Fruit fly (Drosophila melanogaster) whole organism, embryonic: ENCODE results near the gene pigs.

Source experiments
- BEAF-32 ChIP-seq: fragments of 200-800 bp; sonication (Bioruptor generic); optimal IDR thresholded peaks from 3 replicates; lab custom pipeline; 2017; ENCODE audit warnings: missing biosample characterization, missing genetic modification characterization, mild to moderate bottlenecking, moderate library complexity, missing genetic modification reagents
- CG10267 ChIP-seq: fragments of 200-800 bp; sonication (Bioruptor generic); optimal IDR thresholded peaks from 2 replicates; lab custom pipeline; 2018; ENCODE audit warnings: missing biosample characterization, mild to moderate bottlenecking, missing genetic modification characterization, moderate library complexity
- CG12391 ChIP-seq: fragments of 200-800 bp; sonication (Bioruptor generic); optimal IDR thresholded peaks from 3 replicates; lab custom pipeline; 2018; ENCODE audit warnings: missing biosample characterization, mild to moderate bottlenecking, missing genetic modification characterization, moderate library complexity
- CG13287 ChIP-seq: fragments of 200-800 bp; sonication (Bioruptor generic); IDR thresholded peaks from 2 replicates; pipeline ENCODE4 v1.3.6; 2022; ENCODE audit warnings: missing biosample characterization, missing genetic modification characterization; ENCODE audit not compliant: partially characterized antibody
- CG13775 ChIP-seq: fragments of 200-800 bp; sonication (Bioruptor generic); optimal IDR thresholded peaks from 3 replicates; lab custom pipeline; 2017; ENCODE audit warnings: missing biosample characterization, mild to moderate bottlenecking, missing genetic modification characterization
- CG14860 ChIP-seq: fragments of 200-800 bp; sonication (Bioruptor generic); IDR thresholded peaks from 3 replicates; pipeline ENCODE4 v1.3.6; 2022; ENCODE audit warnings: missing biosample characterization, missing genetic modification characterization; ENCODE audit not compliant: partially characterized antibody
- CG16863 ChIP-seq: fragments of 200-800 bp; sonication (Bioruptor generic); optimal IDR thresholded peaks from 3 replicates; lab custom pipeline; 2016; ENCODE audit warnings: missing biosample characterization, missing genetic modification characterization
- CG17829 ChIP-seq: fragments of 200-800 bp; optimal IDR thresholded peaks from 2 replicates; lab custom pipeline; 2019; ENCODE audit warnings: missing biosample characterization, mild to moderate bottlenecking, missing genetic modification characterization, moderate library complexity
- CG2116 ChIP-seq: fragments of 200-800 bp; sonication (Bioruptor generic); optimal IDR thresholded peaks from 3 replicates; lab custom pipeline; 2018; ENCODE audit warnings: missing biosample characterization, mild to moderate bottlenecking, missing genetic modification characterization
- CG3281 ChIP-seq: fragments of 200-800 bp; sonication (Bioruptor generic); optimal IDR thresholded peaks from 3 replicates; lab custom pipeline; 2017; ENCODE audit warnings: missing biosample characterization, mild to moderate bottlenecking, missing genetic modification characterization
- CG33213 ChIP-seq: fragments of 200-800 bp; sonication (Bioruptor generic); optimal IDR thresholded peaks from 3 replicates; lab custom pipeline; 2016; ENCODE audit warnings: missing biosample characterization, missing genetic modification characterization
- CG3847 ChIP-seq: fragments of 200-800 bp; sonication (Bioruptor generic); IDR thresholded peaks from 2 replicates; pipeline ENCODE4 v1.3.6; 2022; ENCODE audit warnings: missing biosample characterization, missing genetic modification characterization
- CG6654 ChIP-seq: fragments of 200-800 bp; sonication (Bioruptor generic); optimal IDR thresholded peaks from 2 replicates; lab custom pipeline; 2017; ENCODE audit warnings: missing biosample characterization, mild to moderate bottlenecking, missing genetic modification characterization
- CG6765 ChIP-seq: fragments of 200-800 bp; sonication (Bioruptor generic); optimal IDR thresholded peaks from 3 replicates; lab custom pipeline; 2017; ENCODE audit warnings: missing biosample characterization, mild to moderate bottlenecking, missing genetic modification characterization
- CG7963 ChIP-seq: fragments of 200-800 bp; sonication (Bioruptor generic); IDR thresholded peaks from 3 replicates; pipeline ENCODE4 v1.3.6; 2022; ENCODE audit warnings: missing biosample characterization, missing genetic modification characterization; ENCODE audit not compliant: partially characterized antibody
- CG9797 ChIP-seq: fragments of 200-800 bp; sonication (Bioruptor generic); optimal IDR thresholded peaks from 3 replicates; lab custom pipeline; 2018; ENCODE audit warnings: missing biosample characterization, mild to moderate bottlenecking, missing genetic modification characterization
- Doc3 ChIP-seq: fragments of 200-800 bp; sonication (Bioruptor generic); IDR thresholded peaks from 3 replicates; pipeline ENCODE4 v1.3.6; 2022; ENCODE audit warnings: missing biosample characterization, missing genetic modification characterization; ENCODE audit not compliant: partially characterized antibody
- E2f2 ChIP-seq: fragments of 200-800 bp; sonication (Bioruptor generic); IDR thresholded peaks from 2 replicates; pipeline ENCODE4 v1.3.6; 2022; ENCODE audit warnings: missing biosample characterization, missing genetic modification characterization
- Hr39 ChIP-seq: fragments of >200 bp; optimal IDR thresholded peaks from 2 replicates; lab custom pipeline; 2017
- Kr ChIP-seq: fragments of 200-800 bp; sonication (Bioruptor generic); optimal IDR thresholded peaks from 2 replicates; lab custom pipeline; 2017; ENCODE audit warnings: missing biosample characterization, mild to moderate bottlenecking, missing genetic modification characterization
- Lhr ChIP-seq: fragments of 200-800 bp; sonication (Bioruptor generic); optimal IDR thresholded peaks from 3 replicates; lab custom pipeline; 2017; ENCODE audit warnings: mild to moderate bottlenecking, missing biosample characterization, missing genetic modification reagents, missing genetic modification characterization
- Rfx ChIP-seq: fragments of 200-800 bp; sonication (Bioruptor generic); IDR thresholded peaks from 2 replicates; pipeline ENCODE4 v1.3.6; 2022; ENCODE audit warnings: missing biosample characterization, missing genetic modification characterization
- Rx ChIP-seq: fragments of 200-800 bp; sonication (Bioruptor generic); IDR thresholded peaks from 2 replicates; pipeline ENCODE4 v1.3.6; 2022; ENCODE audit warnings: missing biosample characterization, missing genetic modification characterization
- Scr ChIP-seq: fragments of 200-800 bp; sonication (Bioruptor generic); IDR thresholded peaks from 2 replicates; pipeline ENCODE4 v1.3.6; 2022; ENCODE audit warnings: missing biosample characterization, missing genetic modification characterization; ENCODE audit not compliant: partially characterized antibody
- Trl ChIP-seq, 3 experiments: fragments of >200 bp in 2 of 3; fragments of 200-800 bp in 1 of 3; sonication (Bioruptor generic) in 1 of 3; optimal IDR thresholded peaks; 2 replicates in 1 of 3; 3 replicates in 2 of 3; lab custom pipeline; 2016 to 2017; ENCODE audit warnings: missing biosample characterization in 1 of 3, missing genetic modification characterization in 1 of 3
- Vsx1 ChIP-seq: fragments of 200-800 bp; sonication (Bioruptor generic); optimal IDR thresholded peaks from 2 replicates; lab custom pipeline; 2017; ENCODE audit warnings: missing biosample characterization, mild to moderate bottlenecking, missing genetic modification characterization, missing genetic modification reagents
- Xbp1 ChIP-seq: fragments of 200-800 bp; sonication (Bioruptor generic); optimal IDR thresholded peaks from 3 replicates; lab custom pipeline; 2016; ENCODE audit warnings: missing biosample characterization, mild to moderate bottlenecking, missing genetic modification characterization
- YL-1 ChIP-seq: fragments of 200-800 bp; sonication (Bioruptor generic); optimal IDR thresholded peaks from 3 replicates; lab custom pipeline; 2017; ENCODE audit warnings: missing biosample characterization, mild to moderate bottlenecking, missing genetic modification characterization
- abd-A ChIP-seq: fragments of 200-800 bp; sonication (Bioruptor generic); optimal IDR thresholded peaks from 3 replicates; lab custom pipeline; 2019; ENCODE audit warnings: missing biosample characterization, mild to moderate bottlenecking, missing genetic modification characterization, moderate library complexity
- amos ChIP-seq: fragments of 200-800 bp; sonication (Bioruptor generic); IDR thresholded peaks from 2 replicates; pipeline ENCODE4 v1.3.6; 2022; ENCODE audit warnings: missing biosample characterization, missing genetic modification characterization; ENCODE audit not compliant: partially characterized antibody
- bsh ChIP-seq, 2 experiments: fragments of 200-800 bp; sonication (Bioruptor generic); optimal IDR thresholded peaks; 2 replicates each; lab custom pipeline; 2017 to 2018; ENCODE audit warnings: mild to moderate bottlenecking in 2 of 2, missing biosample characterization in 2 of 2, missing genetic modification characterization in 2 of 2, moderate library complexity in 1 of 2
- chinmo ChIP-seq: fragments of 200-800 bp; sonication (Bioruptor generic); IDR thresholded peaks from 4 replicates; pipeline ENCODE4 v1.3.6; 2022; ENCODE audit warnings: missing biosample characterization, missing genetic modification characterization; ENCODE audit not compliant: partially characterized antibody
- croc ChIP-seq: fragments of 200-800 bp; sonication (Bioruptor generic); conservative IDR thresholded peaks from 3 replicates; pipeline ENCODE4 v1.3.6; 2022; ENCODE audit warnings: missing biosample characterization, missing genetic modification characterization
- crp ChIP-seq, 2 experiments: fragments of 200-800 bp; sonication (Bioruptor generic); optimal IDR thresholded peaks; 2 replicates in 1 of 2; 3 replicates in 1 of 2; lab custom pipeline; 2017; ENCODE audit warnings: missing biosample characterization in 2 of 2, missing genetic modification characterization in 2 of 2, mild to moderate bottlenecking in 1 of 2, moderate library complexity in 1 of 2
- ewg ChIP-seq: fragments of 200-800 bp; sonication (Bioruptor generic); optimal IDR thresholded peaks from 3 replicates; lab custom pipeline; 2017; ENCODE audit warnings: mild to moderate bottlenecking, missing biosample characterization, missing genetic modification reagents, missing genetic modification characterization
- fd96Cb ChIP-seq: fragments of 200-800 bp; sonication (Bioruptor generic); optimal IDR thresholded peaks from 2 replicates; lab custom pipeline; 2018; ENCODE audit warnings: missing biosample characterization, mild to moderate bottlenecking, missing genetic modification characterization, moderate library complexity
- fru ChIP-seq: fragments of >200 bp; optimal IDR thresholded peaks from 2 replicates; lab custom pipeline; 2017
- gfzf ChIP-seq: fragments of 200-800 bp; sonication (Bioruptor generic); optimal IDR thresholded peaks from 2 replicates; lab custom pipeline; 2016; ENCODE audit warnings: missing biosample characterization, mild to moderate bottlenecking, missing genetic modification characterization, moderate library complexity
- hbn ChIP-seq: fragments of 200-800 bp; sonication (Bioruptor generic); IDR thresholded peaks from 2 replicates; pipeline ENCODE4 v1.3.6; 2022; ENCODE audit warnings: missing biosample characterization, missing genetic modification characterization; ENCODE audit not compliant: partially characterized antibody
- inv ChIP-seq: fragments of 200-800 bp; sonication (Bioruptor generic); IDR thresholded peaks from 2 replicates; pipeline ENCODE4 v1.3.6; 2022; ENCODE audit warnings: missing biosample characterization, missing genetic modification characterization; ENCODE audit not compliant: partially characterized antibody
- mirr ChIP-seq: fragments of 200-800 bp; sonication (Bioruptor generic); optimal IDR thresholded peaks from 3 replicates; lab custom pipeline; 2018; ENCODE audit warnings: missing biosample characterization, mild to moderate bottlenecking, missing genetic modification characterization
- nmo ChIP-seq: fragments of 200-800 bp; sonication (Bioruptor generic); optimal IDR thresholded peaks from 2 replicates; lab custom pipeline; 2018; ENCODE audit warnings: missing biosample characterization, mild to moderate bottlenecking, missing genetic modification characterization, moderate library complexity
- onecut ChIP-seq: fragments of 200-800 bp; sonication (Bioruptor generic); IDR thresholded peaks from 2 replicates; pipeline ENCODE4 v1.3.6; 2022; ENCODE audit warnings: missing biosample characterization, missing genetic modification characterization
- rib ChIP-seq: fragments of 200-800 bp; sonication (Bioruptor generic); IDR thresholded peaks from 2 replicates; pipeline ENCODE4 v1.3.6; 2022; ENCODE audit warnings: missing biosample characterization, missing genetic modification characterization
- sr ChIP-seq: fragments of 200-800 bp; sonication (Bioruptor generic); IDR thresholded peaks from 3 replicates; pipeline ENCODE4 v1.3.6; 2022; ENCODE audit warnings: missing biosample characterization, missing genetic modification characterization
- trem ChIP-seq: fragments of 200-800 bp; optimal IDR thresholded peaks from 3 replicates; lab custom pipeline; 2019; ENCODE audit warnings: missing biosample characterization, mild to moderate bottlenecking, missing genetic modification characterization, moderate library complexity

The pigs gene

dm6 chrX:6673637-6674487, 74.0 kb downstream of the pigs start, which contains the start of the genes CG3198 and Mcm6:
Gene CG3198, minus strand, starts transcription at chrX:6673973.
Gene Mcm6, plus strand, starts transcription at chrX:6674387.
- no peak for TF ChIP-seq Lhr (GFP tag; lab: Kevin White, UChicago)
- TF ChIP-seq sr (GFP tag; lab: Robert Waterston, UW): peak; percentile 62; the same call in 2 of the 3 replicates
- peak; percentile 67 for TF ChIP-seq BEAF-32 (GFP tag; lab: Kevin White, UChicago)
- TF ChIP-seq inv (GFP tag; lab: Robert Waterston, UW): peak; percentile 50; the same call in 1 of the 2 replicates
- TF ChIP-seq gfzf (GFP tag; lab: Kevin White, UChicago): peak; percentile 46
- no peak for TF ChIP-seq fru (lab: Kevin White, UChicago)
- TF ChIP-seq CG10267 (tag; lab: Kevin White, UChicago): peak; percentile 28
- no peak for TF ChIP-seq CG17829 (tag; lab: Kevin White, UChicago)
- TF ChIP-seq chinmo (GFP tag; lab: Robert Waterston, UW): 0 out of 4 replicates have a peak, but pooled peaks have one; percentile 54
- peak; percentile 54; the same call in 1 of the 3 replicates for TF ChIP-seq CG7963 (GFP tag; lab: Robert Waterston, UW)
- no peak for TF ChIP-seq Kr
- TF ChIP-seq fd96Cb (tag; lab: Kevin White, UChicago): no peak
- peak; percentile 61 for TF ChIP-seq CG9797 (GFP tag; lab: Kevin White, UChicago)
- TF ChIP-seq CG16863: no peak
- no peak for TF ChIP-seq bsh (GFP tag; optimal IDR thresholded peaks at IDR 0.05; lab: Kevin White, UChicago)
- TF ChIP-seq CG3847 (GFP tag; lab: Robert Waterston, UW): peak; percentile 66
- TF ChIP-seq crp (GFP tag; optimal IDR thresholded peaks at IDR 0.05; lab: Kevin White, UChicago): peak in 1 of 2 experiments; percentile 28
- 0 out of 2 replicates have a peak, but pooled peaks have one; percentile 16 for TF ChIP-seq Rfx (GFP tag; lab: Robert Waterston, UW)
- TF ChIP-seq Doc3 (GFP tag; lab: Robert Waterston, UW): peak; percentile 59
- TF ChIP-seq CG33213 (GFP tag; lab: Kevin White, UChicago): no peak
- peak; percentile 29 for TF ChIP-seq trem (tag; lab: Kevin White, UChicago)
- peak; percentile 11 for TF ChIP-seq nmo (GFP tag; lab: Kevin White, UChicago)
- TF ChIP-seq onecut (GFP tag; lab: Robert Waterston, UW): peak; percentile 48
- no peak for TF ChIP-seq Rx (GFP tag; lab: Robert Waterston, UW)
- no peak for TF ChIP-seq Vsx1 (GFP tag; lab: Kevin White, UChicago)
- no peak for TF ChIP-seq Hr39
- TF ChIP-seq Scr (GFP tag; lab: Robert Waterston, UW): peak; percentile 74
- TF ChIP-seq CG2116: peak; percentile 52
- TF ChIP-seq hbn (GFP tag; lab: Robert Waterston, UW): peak; percentile 63
- peak; percentile 80 for TF ChIP-seq CG13287 (GFP tag; lab: Robert Waterston, UW)
- TF ChIP-seq Trl (optimal IDR thresholded peaks at IDR 0.05; lab: Kevin White, UChicago): no peak
- no peak for TF ChIP-seq Trl (GFP tag; optimal IDR thresholded peaks at IDR 0.05; lab: Kevin White, UChicago)
- no peak for TF ChIP-seq rib (GFP tag; lab: Robert Waterston, UW)
- no peak for TF ChIP-seq CG6654
- TF ChIP-seq croc (GFP tag; lab: Robert Waterston, UW): no peak
- 0 out of 3 replicates have a peak, but pooled peaks have one; percentile 39 for TF ChIP-seq CG14860 (GFP tag; lab: Robert Waterston, UW)
- TF ChIP-seq YL-1 (GFP tag; lab: Kevin White, UChicago): peak; percentile 34
- TF ChIP-seq CG12391 (tag; lab: Kevin White, UChicago): peak; percentile 29
- no peak for TF ChIP-seq ewg (GFP tag; lab: Kevin White, UChicago)
- TF ChIP-seq amos (GFP tag; lab: Robert Waterston, UW): peak; percentile 76
- peak; percentile 3 for TF ChIP-seq Xbp1 (GFP tag; lab: Kevin White, UChicago)
- TF ChIP-seq CG6765: no peak
- peak; percentile 82 for TF ChIP-seq E2f2 (GFP tag; lab: Robert Waterston, UW)
- TF ChIP-seq abd-A: no peak
- no peak for TF ChIP-seq CG3281 (GFP tag; lab: Kevin White, UChicago)
- TF ChIP-seq mirr: no peak
- TF ChIP-seq CG13775 (GFP tag; lab: Kevin White, UChicago): peak; percentile 1
